Worm (Caenorhabditis elegans) whole organism, L3 larva: ENCODE measurements around the gene glb-28.
A peak's percentile ranks its signal among the peaks of the same experiment; 100 is the strongest.

ENCODE experiments used
- ama-1 ChIP-seq: fragments of 150-350 bp; optimal IDR thresholded peaks from 2 replicates; lab custom pipeline; 2018
- ceh-16 ChIP-seq: sonication (generic microtip); optimal IDR thresholded peaks from 2 replicates; lab custom pipeline; 2017; ENCODE audit warnings: missing biosample characterization, missing genetic modification characterization
- ceh-28 ChIP-seq: fragments of 150-350 bp; optimal IDR thresholded peaks from 2 replicates; lab custom pipeline; 2014; ENCODE audit warnings: missing biosample characterization, missing genetic modification reagents, missing genetic modification characterization
- ceh-82 ChIP-seq: fragments of 150-350 bp; optimal IDR thresholded peaks from 2 replicates; lab custom pipeline; 2014; ENCODE audit warnings: missing biosample characterization, missing genetic modification characterization
- ceh-9 ChIP-seq: sonication (generic microtip); optimal IDR thresholded peaks from 2 replicates; lab custom pipeline; 2018; ENCODE audit warnings: missing biosample characterization, missing genetic modification characterization
- daf-12 ChIP-seq: fragments of 150-350 bp; optimal IDR thresholded peaks from 2 replicates; lab custom pipeline; 2014; ENCODE audit warnings: missing biosample characterization, missing genetic modification reagents, missing genetic modification characterization
- egl-27 ChIP-seq: sonication (generic microtip); optimal IDR thresholded peaks from 4 replicates; lab custom pipeline; 2017; ENCODE audit warnings: missing biosample characterization, missing genetic modification reagents, missing genetic modification characterization
- egl-5 ChIP-seq: fragments of 150-350 bp; optimal IDR thresholded peaks from 2 replicates; lab custom pipeline; 2017; ENCODE audit warnings: missing biosample characterization, missing genetic modification reagents, missing genetic modification characterization, inconsistent platforms
- elt-1 ChIP-seq: fragments of 150-350 bp; optimal IDR thresholded peaks from 2 replicates; lab custom pipeline; 2014; ENCODE audit warnings: missing biosample characterization, missing genetic modification characterization
- elt-2 ChIP-seq: sonication (generic microtip); optimal IDR thresholded peaks from 2 replicates; lab custom pipeline; 2016; ENCODE audit warnings: missing genetic modification reagents, mild to moderate bottlenecking, missing genetic modification characterization, missing compliant biosample characterization
- elt-3 ChIP-seq, 3 experiments: fragments of 150-350 bp in 1 of 3; sonication (generic microtip) in 2 of 3; optimal IDR thresholded peaks; 2 replicates in 2 of 3; 4 replicates in 1 of 3; lab custom pipeline; 2014 to 2017; ENCODE audit warnings: missing biosample characterization in 3 of 3, missing genetic modification characterization in 3 of 3
- eor-1 ChIP-seq, 2 experiments: fragments of 150-350 bp; optimal IDR thresholded peaks; 2 replicates each; lab custom pipeline; 2014 to 2018; ENCODE audit warnings: missing biosample characterization in 2 of 2, missing genetic modification characterization in 2 of 2
- fos-1 ChIP-seq: fragments of 150-350 bp; optimal IDR thresholded peaks from 2 replicates; lab custom pipeline; 2014; ENCODE audit warnings: missing biosample characterization, missing genetic modification characterization
- lin-15B ChIP-seq: fragments of 150-350 bp; optimal IDR thresholded peaks from 2 replicates; lab custom pipeline; 2014; ENCODE audit warnings: missing biosample characterization, missing genetic modification characterization
- lin-39 ChIP-seq: fragments of 150-350 bp; optimal IDR thresholded peaks from 2 replicates; lab custom pipeline; 2018; ENCODE audit warnings: missing biosample characterization, missing genetic modification reagents, missing genetic modification characterization
- lsy-12 ChIP-seq: sonication (generic microtip); optimal IDR thresholded peaks from 2 replicates; lab custom pipeline; 2016; ENCODE audit warnings: mild to moderate bottlenecking, missing genetic modification characterization, missing compliant biosample characterization
- mdl-1 ChIP-seq: fragments of 150-350 bp; optimal IDR thresholded peaks from 2 replicates; lab custom pipeline; 2014; ENCODE audit warnings: missing biosample characterization, missing genetic modification characterization
- nhr-23 ChIP-seq: fragments of 150-350 bp; optimal IDR thresholded peaks from 2 replicates; lab custom pipeline; 2014; ENCODE audit warnings: missing biosample characterization, missing genetic modification reagents, missing genetic modification characterization
- nhr-237 ChIP-seq: fragments of 150-350 bp; optimal IDR thresholded peaks from 2 replicates; lab custom pipeline; 2014; ENCODE audit warnings: missing biosample characterization, missing genetic modification characterization
- nhr-25 ChIP-seq: sonication (generic microtip); optimal IDR thresholded peaks from 2 replicates; lab custom pipeline; 2017; ENCODE audit warnings: missing biosample characterization, missing genetic modification characterization
- nhr-28 ChIP-seq: fragments of 150-350 bp; optimal IDR thresholded peaks from 2 replicates; lab custom pipeline; 2014; ENCODE audit warnings: missing biosample characterization, missing genetic modification characterization
- nhr-43 ChIP-seq: sonication (generic microtip); optimal IDR thresholded peaks from 2 replicates; lab custom pipeline; 2016; ENCODE audit warnings: mild to moderate bottlenecking, missing genetic modification characterization, missing compliant biosample characterization; ENCODE audit not compliant: poor library complexity, severe bottlenecking
- nhr-76 ChIP-seq: fragments of 150-350 bp; sonication (generic microtip); optimal IDR thresholded peaks from 5 replicates; lab custom pipeline; 2014; ENCODE audit warnings: missing biosample characterization, missing genetic modification characterization
- nhr-77 ChIP-seq: fragments of 150-350 bp; optimal IDR thresholded peaks from 2 replicates; lab custom pipeline; 2014; ENCODE audit warnings: missing biosample characterization, missing genetic modification characterization
- sea-2 ChIP-seq: fragments of 150-350 bp; sonication (generic microtip); optimal IDR thresholded peaks from 4 replicates; lab custom pipeline; 2014; ENCODE audit warnings: missing biosample characterization, missing genetic modification reagents, missing genetic modification characterization
- skn-1 ChIP-seq: fragments of 150-350 bp; optimal IDR thresholded peaks from 2 replicates; lab custom pipeline; 2014; ENCODE audit warnings: missing biosample characterization, missing genetic modification characterization
- tbx-2 ChIP-seq: sonication (generic microtip); optimal IDR thresholded peaks from 2 replicates; lab custom pipeline; 2016; ENCODE audit warnings: mild to moderate bottlenecking, missing genetic modification characterization, missing compliant biosample characterization
- unc-62 ChIP-seq: fragments of 150-350 bp; sonication (generic microtip); optimal IDR thresholded peaks from 4 replicates; lab custom pipeline; 2014; ENCODE audit warnings: missing biosample characterization, missing genetic modification reagents, missing genetic modification characterization
- zag-1 ChIP-seq: fragments of 150-350 bp; optimal IDR thresholded peaks from 2 replicates; lab custom pipeline; 2014; ENCODE audit warnings: missing biosample characterization, missing genetic modification characterization
- ztf-11 ChIP-seq: fragments of 150-350 bp; optimal IDR thresholded peaks from 2 replicates; lab custom pipeline; 2014; ENCODE audit warnings: missing biosample characterization, missing genetic modification characterization
- ztf-4 ChIP-seq: fragments of 150-350 bp; optimal IDR thresholded peaks from 2 replicates; lab custom pipeline; 2014; ENCODE audit warnings: missing biosample characterization, missing genetic modification characterization

The glb-28 gene

ce11 chrX:15325709-15326108, 8.7 kb upstream of the glb-28 start, which contains the start of gene Y15E3A.3:
Gene Y15E3A.3, minus strand, starts transcription at chrX:15325809.
- TF ChIP-seq elt-2 (tag; lab: Kevin White, UChicago) (no peak), ceh-16 (tag; lab: Kevin White, UChicago) (no peak), skn-1 (tag; lab: Kevin White, UChicago) (no peak), lin-39 (tag; lab: Kevin White, UChicago) (no peak), nhr-28 (tag; lab: Kevin White, UChicago) (no peak), ama-1 (lab: Kevin White, UChicago) (no peak), daf-12 (no peak)

ce11 chrX:15321791-15322190, 4.7 kb upstream of the glb-28 start:
- TF ChIP-seq elt-1 (tag; lab: Kevin White, UChicago) (no peak), ceh-16 (tag; lab: Kevin White, UChicago) (no peak), unc-62 (no peak), nhr-28 (tag; lab: Kevin White, UChicago) (no peak), mdl-1 (tag; lab: Kevin White, UChicago) (no peak), sea-2 (GFP tag; lab: Kevin White, UChicago) (no peak), ceh-28 (tag; lab: Kevin White, UChicago) (no peak), fos-1 (tag; lab: Kevin White, UChicago) (no peak), ceh-82 (tag; lab: Kevin White, UChicago) (no peak), ceh-9 (tag; lab: Kevin White, UChicago) (no peak), lsy-12 (tag; lab: Kevin White, UChicago) (no peak), nhr-77 (tag; lab: Kevin White, UChicago) (no peak), nhr-237 (no peak)

- TF ChIP-seq eor-1 (tag; optimal IDR thresholded peaks at IDR 0.05; lab: Kevin White, UChicago) (no peak), lin-39 (tag; lab: Kevin White, UChicago) (no peak), ceh-9 (tag; lab: Kevin White, UChicago) (no peak), lin-15B (tag; lab: Kevin White, UChicago) (no peak), skn-1 (tag; lab: Kevin White, UChicago) (no peak), tbx-2 (no peak), daf-12 (no peak), zag-1 (tag; lab: Kevin White, UChicago) (no peak), ztf-11 (tag; lab: Kevin White, UChicago) (no peak), ztf-4 (tag; lab: Kevin White, UChicago) (no peak), fos-1 (tag; lab: Kevin White, UChicago) (no peak), nhr-237 (no peak)
Measured at ce11 chrX:15321217-15321616, 4.2 kb upstream of the glb-28 start.

ce11 chrX:15312681-15313080, 4.4 kb downstream of the glb-28 start:
- no peak for TF ChIP-seq egl-27
- peak; percentile 87 for TF ChIP-seq nhr-25 (tag; lab: Kevin White, UChicago)

- no peak for TF ChIP-seq skn-1 (tag; lab: Kevin White, UChicago)
- peak; percentile 58 for TF ChIP-seq nhr-25 (tag; lab: Kevin White, UChicago)
- peak; percentile 23 for TF ChIP-seq lsy-12 (tag; lab: Kevin White, UChicago)
- TF ChIP-seq nhr-43 (tag; lab: Kevin White, UChicago) = peak; percentile 23
- peak; percentile 11 for TF ChIP-seq nhr-23 (tag; lab: Kevin White, UChicago)
Measured at ce11 chrX:15312073-15312472, 5.0 kb downstream of the glb-28 start.

ce11 chrX:15310986-15311385, 6.1 kb downstream of the glb-28 start:
- TF ChIP-seq tbx-2 (no peak), nhr-76 (tag; lab: Kevin White, UChicago) (no peak), nhr-28 (tag; lab: Kevin White, UChicago) (no peak), nhr-25 (tag; lab: Kevin White, UChicago) (peak; percentile 44), fos-1 (tag; lab: Kevin White, UChicago) (no peak), lsy-12 (tag; lab: Kevin White, UChicago) (peak; percentile 28), egl-5 (no peak), elt-3 (tag; optimal IDR thresholded peaks at IDR 0.05; lab: Kevin White, UChicago) (no peak), nhr-23 (tag; lab: Kevin White, UChicago) (peak; percentile 34), elt-1 (tag; lab: Kevin White, UChicago) (peak; percentile 89), zag-1 (tag; lab: Kevin White, UChicago) (no peak)
